Worm (Caenorhabditis elegans) whole organism, L1 larva: Measurements from ENCODE around the gene str-12.

Source experiments
- C04F5.9 ChIP-seq: sonication (generic microtip); optimal IDR thresholded peaks from 2 replicates; lab custom pipeline; 2016; ENCODE audit warnings: missing genetic modification characterization, missing compliant biosample characterization
- F16B12.6 ChIP-seq: fragments of 150-350 bp; optimal IDR thresholded peaks from 2 replicates; lab custom pipeline; 2014; ENCODE audit warnings: missing biosample characterization, missing genetic modification characterization
- Y116A8C.19 ChIP-seq: sonication (generic microtip); optimal IDR thresholded peaks from 2 replicates; lab custom pipeline; 2016; ENCODE audit warnings: missing compliant biosample characterization, missing genetic modification characterization, borderline replicate concordance
- aha-1 ChIP-seq: fragments of 150-350 bp; optimal IDR thresholded peaks from 2 replicates; lab custom pipeline; 2014; ENCODE audit warnings: missing biosample characterization, missing genetic modification characterization
- alr-1 ChIP-seq: fragments of 200-800 bp; sonication (Bioruptor generic); optimal IDR thresholded peaks from 2 replicates; lab custom pipeline; 2018; ENCODE audit warnings: borderline replicate concordance, mild to moderate bottlenecking, missing genetic modification characterization, missing compliant biosample characterization
- aly-2 ChIP-seq: fragments of 150-350 bp; optimal IDR thresholded peaks from 2 replicates; lab custom pipeline; 2014; ENCODE audit warnings: missing biosample characterization, missing genetic modification characterization
- ama-1 ChIP-seq: fragments of 150-350 bp; optimal IDR thresholded peaks from 2 replicates; lab custom pipeline; 2014
- blmp-1 ChIP-seq: fragments of 150-350 bp; optimal IDR thresholded peaks from 2 replicates; lab custom pipeline; 2014; ENCODE audit warnings: missing biosample characterization, missing genetic modification characterization
- ceh-8 ChIP-seq: fragments of 200-800 bp; sonication (Bioruptor generic); optimal IDR thresholded peaks from 2 replicates; lab custom pipeline; 2018; ENCODE audit warnings: mild to moderate bottlenecking, missing genetic modification characterization, moderate library complexity, missing compliant biosample characterization
- dpl-1 ChIP-seq, 3 experiments: fragments of 150-350 bp in 2 of 3; sonication (generic microtip) in 1 of 3; optimal IDR thresholded peaks; 2 replicates each; lab custom pipeline; 2014 to 2017; ENCODE audit warnings: missing biosample characterization in 3 of 3, missing genetic modification characterization in 3 of 3, missing genetic modification reagents in 3 of 3
- dsc-1 ChIP-seq: sonication (generic microtip); optimal IDR thresholded peaks from 2 replicates; lab custom pipeline; 2016; ENCODE audit warnings: mild to moderate bottlenecking, missing genetic modification characterization, missing compliant biosample characterization
- efl-1 ChIP-seq, 4 experiments: fragments of 150-350 bp; optimal IDR thresholded peaks in 3 of 4; peaks in 1 of 4; 1 replicate in 1 of 4; 2 replicates in 3 of 4; lab custom pipeline; 2014; ENCODE audit warnings: missing biosample characterization in 2 of 4, missing genetic modification characterization in 2 of 4, missing genetic modification reagents in 2 of 4
- egl-27 ChIP-seq, 2 experiments: fragments of 150-350 bp in 1 of 2; sonication (generic microtip); optimal IDR thresholded peaks; 3 replicates each; lab custom pipeline; 2017 to 2018; ENCODE audit warnings: missing biosample characterization in 2 of 2, missing genetic modification characterization in 2 of 2, missing genetic modification reagents in 2 of 2
- elt-2 ChIP-seq: sonication (generic microtip); optimal IDR thresholded peaks from 2 replicates; lab custom pipeline; 2016; ENCODE audit warnings: missing genetic modification characterization, mild to moderate bottlenecking, inconsistent platforms, missing compliant biosample characterization, missing genetic modification reagents
- elt-3 ChIP-seq, 6 experiments: fragments of 150-350 bp in 1 of 6; sonication (generic microtip); optimal IDR thresholded peaks; 2 replicates each; lab custom pipeline; 2017 to 2018; ENCODE audit warnings: missing biosample characterization in 6 of 6, missing genetic modification characterization in 6 of 6, inconsistent platforms in 1 of 6
- fkh-10 ChIP-seq: sonication (generic microtip); optimal IDR thresholded peaks from 2 replicates; lab custom pipeline; 2017; ENCODE audit warnings: missing biosample characterization, missing genetic modification reagents, missing genetic modification characterization
- fkh-4 ChIP-seq: sonication (generic microtip); optimal IDR thresholded peaks from 2 replicates; lab custom pipeline; 2016; ENCODE audit warnings: missing compliant biosample characterization, missing genetic modification characterization, borderline replicate concordance
- fkh-8 ChIP-seq: sonication (generic microtip); optimal IDR thresholded peaks from 2 replicates; lab custom pipeline; 2016; ENCODE audit warnings: mild to moderate bottlenecking, missing genetic modification characterization, missing compliant biosample characterization
- fos-1 ChIP-seq: fragments of 150-350 bp; optimal IDR thresholded peaks from 2 replicates; lab custom pipeline; 2014; ENCODE audit warnings: missing biosample characterization, missing genetic modification characterization
- hpl-2 ChIP-seq: fragments of 150-350 bp; optimal IDR thresholded peaks from 2 replicates; lab custom pipeline; 2014; ENCODE audit warnings: missing biosample characterization, missing genetic modification reagents, missing genetic modification characterization
- irx-1 ChIP-seq: sonication (generic microtip); optimal IDR thresholded peaks from 2 replicates; lab custom pipeline; 2016; ENCODE audit warnings: missing genetic modification characterization, missing compliant biosample characterization
- lin-14 ChIP-seq: fragments of 200-800 bp; sonication (Bioruptor generic); optimal IDR thresholded peaks from 2 replicates; lab custom pipeline; 2018; ENCODE audit warnings: mild to moderate bottlenecking, missing genetic modification characterization, moderate library complexity, missing compliant biosample characterization
- lin-15B ChIP-seq: fragments of 150-350 bp; sonication (generic microtip); optimal IDR thresholded peaks from 3 replicates; lab custom pipeline; 2014; ENCODE audit warnings: missing biosample characterization, missing genetic modification characterization
- lin-35 ChIP-seq, 2 experiments: fragments of 150-350 bp; optimal IDR thresholded peaks; 2 replicates each; lab custom pipeline; 2014; ENCODE audit warnings: missing biosample characterization in 2 of 2, missing genetic modification characterization in 2 of 2, missing genetic modification reagents in 2 of 2
- lin-39 ChIP-seq: fragments of 150-350 bp; optimal IDR thresholded peaks from 2 replicates; lab custom pipeline; 2014; ENCODE audit warnings: missing biosample characterization, missing genetic modification reagents, missing genetic modification characterization
- lir-3 ChIP-seq: sonication (generic microtip); optimal IDR thresholded peaks from 2 replicates; lab custom pipeline; 2016; ENCODE audit warnings: mild to moderate bottlenecking, missing genetic modification characterization, moderate library complexity, missing compliant biosample characterization; ENCODE audit not compliant: poor library complexity
- lsy-2 ChIP-seq, 2 experiments: fragments of 150-350 bp; optimal IDR thresholded peaks; 2 replicates each; lab custom pipeline; 2014; ENCODE audit warnings: missing biosample characterization in 2 of 2, missing genetic modification characterization in 2 of 2
- mef-2 ChIP-seq: fragments of 150-350 bp; optimal IDR thresholded peaks from 2 replicates; lab custom pipeline; 2014; ENCODE audit warnings: missing biosample characterization, missing genetic modification characterization
- mep-1 ChIP-seq: fragments of 150-350 bp; optimal IDR thresholded peaks from 2 replicates; lab custom pipeline; 2014; ENCODE audit warnings: missing biosample characterization, missing genetic modification characterization
- nhr-11 ChIP-seq: fragments of 150-350 bp; optimal IDR thresholded peaks from 2 replicates; lab custom pipeline; 2014; ENCODE audit warnings: missing biosample characterization, missing genetic modification characterization
- nhr-12 ChIP-seq: sonication (generic microtip); optimal IDR thresholded peaks from 2 replicates; lab custom pipeline; 2017; ENCODE audit warnings: missing biosample characterization, missing genetic modification characterization
- nhr-20 ChIP-seq: sonication (generic microtip); optimal IDR thresholded peaks from 2 replicates; lab custom pipeline; 2016; ENCODE audit warnings: mild to moderate bottlenecking, missing genetic modification characterization, missing compliant biosample characterization
- nhr-237 ChIP-seq: fragments of 150-350 bp; optimal IDR thresholded peaks from 2 replicates; lab custom pipeline; 2014; ENCODE audit warnings: missing biosample characterization, missing genetic modification characterization
- nhr-28 ChIP-seq: fragments of 150-350 bp; optimal IDR thresholded peaks from 2 replicates; lab custom pipeline; 2014; ENCODE audit warnings: missing biosample characterization, missing genetic modification characterization
- nhr-85 ChIP-seq: sonication (generic microtip); peaks from one replicate; lab custom pipeline; 2016; ENCODE audit warnings: missing genetic modification characterization, inconsistent platforms, missing compliant biosample characterization
- nhr-90 ChIP-seq: sonication (generic microtip); optimal IDR thresholded peaks from 2 replicates; lab custom pipeline; 2016; ENCODE audit warnings: mild to moderate bottlenecking, missing genetic modification characterization, missing compliant biosample characterization; ENCODE audit not compliant: poor library complexity
- skn-1 ChIP-seq: fragments of 150-350 bp; optimal IDR thresholded peaks from 2 replicates; lab custom pipeline; 2014; ENCODE audit warnings: missing biosample characterization, missing genetic modification characterization
- snu-23 ChIP-seq: sonication (generic microtip); optimal IDR thresholded peaks from 2 replicates; lab custom pipeline; 2016; ENCODE audit warnings: missing genetic modification characterization, missing compliant biosample characterization
- swsn-7 ChIP-seq: sonication (generic microtip); optimal IDR thresholded peaks from 2 replicates; lab custom pipeline; 2016; ENCODE audit warnings: missing genetic modification characterization, missing compliant biosample characterization
- tlp-1 ChIP-seq: fragments of 150-350 bp; optimal IDR thresholded peaks from 2 replicates; lab custom pipeline; 2014; ENCODE audit warnings: missing biosample characterization, missing genetic modification characterization
- unc-130 ChIP-seq: fragments of 150-350 bp; optimal IDR thresholded peaks from 2 replicates; lab custom pipeline; 2017; ENCODE audit warnings: missing biosample characterization, missing genetic modification characterization, inconsistent platforms
- vab-15 ChIP-seq: sonication (generic microtip); optimal IDR thresholded peaks from 2 replicates; lab custom pipeline; 2017; ENCODE audit warnings: missing genotype, mild to moderate bottlenecking, missing genetic modification characterization, missing compliant biosample characterization
- xbp-1 ChIP-seq: sonication (generic microtip); optimal IDR thresholded peaks from 2 replicates; lab custom pipeline; 2016; ENCODE audit warnings: missing genetic modification characterization, missing compliant biosample characterization
- ztf-4 ChIP-seq: fragments of 150-350 bp; optimal IDR thresholded peaks from 2 replicates; lab custom pipeline; 2014; ENCODE audit warnings: missing biosample characterization, missing genetic modification characterization

str-12 gene

ce11 chrV:15571006-15571526 is 39.6 kb upstream of the str-12 start, which contains the start of gene fbxa-95:
Gene fbxa-95 (plus strand): TSS chrV:15571476.
- TF ChIP-seq swsn-7 (tag; lab: Kevin White, UChicago), result no peak

- TF ChIP-seq aha-1 (no peak), lin-39 (tag; lab: Kevin White, UChicago) (no peak), nhr-90 (tag; lab: Kevin White, UChicago) (no peak), alr-1 (no peak), dpl-1 (GFP tag; optimal IDR thresholded peaks at IDR 0.05; lab: Kevin White, UChicago) (no peak), fkh-4 (tag; lab: Kevin White, UChicago) (no peak), lin-15B (tag; lab: Kevin White, UChicago) (no peak), F16B12.6 (no peak), hpl-2 (no peak)
Measured at ce11 chrV:15572613-15573012, 38.1 kb upstream of the str-12 start, which contains the start of gene fbxa-94. Gene fbxa-94 (plus strand): TSS chrV:15572913.

- no peak for TF ChIP-seq fos-1
- TF ChIP-seq egl-27 (tag; optimal IDR thresholded peaks at IDR 0.05; lab: Kevin White, UChicago), result no peak
Measured at ce11 chrV:15575305-15575704, 35.4 kb upstream of the str-12 start, which contains the start of gene mdt-28. Gene mdt-28 (minus strand): TSS chrV:15575405.

ce11 chrV:15577395-15577896 is 33.2 kb upstream of the str-12 start, which contains the start of gene atx-3:
Gene atx-3 (minus strand): TSS chrV:15577445.
- TF ChIP-seq nhr-20 (tag; lab: Kevin White, UChicago) (no peak), dsc-1 (tag; lab: Kevin White, UChicago) (no peak), lin-35 (GFP tag; optimal IDR thresholded peaks at IDR 0.05; lab: Kevin White, UChicago) (no peak), nhr-85 (tag; lab: Kevin White, UChicago) (peak; percentile 54), nhr-28 (tag; lab: Kevin White, UChicago) (no peak), tlp-1 (tag; lab: Kevin White, UChicago) (no peak), lin-14 (no peak), blmp-1 (tag; lab: Kevin White, UChicago) (peak; percentile 56), ama-1 (lab: Kevin White, UChicago) (no peak), elt-3 (tag; optimal IDR thresholded peaks at IDR 0.05; lab: Kevin White, UChicago) (peak in 1 of 6 experiments; percentile 19), alr-1 (no peak), efl-1 (optimal IDR thresholded peaks at IDR 0.05; lab: Kevin White, UChicago) (no peak), efl-1 (GFP tag; optimal IDR thresholded peaks at IDR 0.05 in 1 of 2; lab: Kevin White, UChicago) (peak in 1 of 2 experiments; percentile 4)

- peak; percentile 53 for TF ChIP-seq blmp-1 (tag; lab: Kevin White, UChicago)
- no peak for TF ChIP-seq nhr-11 (tag; lab: Kevin White, UChicago)
- TF ChIP-seq mep-1, result no peak
- peak; percentile 67 to 80 for TF ChIP-seq lsy-2 (tag; optimal IDR thresholded peaks at IDR 0.05; lab: Kevin White, UChicago)
- peak; percentile 56 for TF ChIP-seq snu-23 (GFP tag; lab: Kevin White, UChicago)
- TF ChIP-seq ceh-8, result no peak
- TF ChIP-seq tlp-1 (tag; lab: Kevin White, UChicago), result no peak
- TF ChIP-seq fkh-4 (tag; lab: Kevin White, UChicago), result no peak
- peak; percentile 95 to 98 for TF ChIP-seq lin-35 (GFP tag; optimal IDR thresholded peaks at IDR 0.05; lab: Kevin White, UChicago)
- TF ChIP-seq mef-2, result no peak
- no peak for TF ChIP-seq elt-2 (tag; lab: Kevin White, UChicago)
- no peak for TF ChIP-seq nhr-237 (tag; lab: Kevin White, UChicago)
- TF ChIP-seq Y116A8C.19 (tag; lab: Kevin White, UChicago), result no peak
- no peak for TF ChIP-seq lir-3 (tag; lab: Kevin White, UChicago)
- TF ChIP-seq unc-130 (tag; lab: Kevin White, UChicago), result peak; percentile 46
- TF ChIP-seq C04F5.9, result no peak
- TF ChIP-seq xbp-1 (tag; lab: Kevin White, UChicago), result peak; percentile 52
- no peak for TF ChIP-seq irx-1 (tag; lab: Kevin White, UChicago)
- no peak for TF ChIP-seq nhr-28 (tag; lab: Kevin White, UChicago)
- TF ChIP-seq aly-2 (tag; lab: Kevin White, UChicago), result no peak
- peak; percentile 76 for TF ChIP-seq skn-1 (tag; lab: Kevin White, UChicago)
- no peak for TF ChIP-seq nhr-12
- TF ChIP-seq fkh-8 (tag; lab: Kevin White, UChicago), result no peak
- no peak for TF ChIP-seq fkh-10
- TF ChIP-seq vab-15 (tag; lab: Kevin White, UChicago), result no peak
- TF ChIP-seq ztf-4 (tag; lab: Kevin White, UChicago), result no peak
- peak; percentile 91 to 96 (median 93) for TF ChIP-seq dpl-1 (GFP tag; optimal IDR thresholded peaks at IDR 0.05; lab: Kevin White, UChicago)
Measured at ce11 chrV:15578386-15578785, 32.3 kb upstream of the str-12 start, which contains the start of gene F28F8.9. Gene F28F8.9 (minus strand): TSS chrV:15578673.
